Worm (Caenorhabditis elegans) whole organism, young adult: ENCODE data around the gene sna-3.

Source experiments
- B0035.1 ChIP-seq: sonication (generic microtip); optimal IDR thresholded peaks from 2 replicates; lab custom pipeline; 2016; ENCODE audit warnings: missing genetic modification characterization, mild to moderate bottlenecking, missing compliant biosample characterization, missing genotype, missing genetic modification reagents
- B0336.3 ChIP-seq: fragments of 200-800 bp; sonication (Bioruptor generic); IDR thresholded peaks from 2 replicates; pipeline ENCODE4 v1.3.6; 2022; ENCODE audit warnings: missing genetic modification characterization, missing compliant biosample characterization
- C06A6.2 ChIP-seq: fragments of 200-800 bp; sonication (Bioruptor generic); conservative IDR thresholded peaks from 2 replicates; pipeline ENCODE4 v1.3.6; 2022; ENCODE audit warnings: missing genetic modification characterization, missing compliant biosample characterization
- C17E4.6 ChIP-seq: fragments of 200-800 bp; sonication (Bioruptor generic); IDR thresholded peaks from 2 replicates; pipeline ENCODE4 v1.3.6; 2022; ENCODE audit warnings: missing genetic modification reagents, missing genetic modification characterization, missing compliant biosample characterization
- D2030.7 ChIP-seq: fragments of 200-800 bp; sonication (Bioruptor generic); IDR thresholded peaks from 2 replicates; pipeline ENCODE4 v1.3.6; 2022; ENCODE audit warnings: missing genetic modification reagents, missing genetic modification characterization, missing compliant biosample characterization
- F10E7.11 ChIP-seq: sonication (generic microtip); optimal IDR thresholded peaks from 2 replicates; lab custom pipeline; 2017; ENCODE audit warnings: mild to moderate bottlenecking, missing genetic modification characterization, moderate library complexity, missing compliant biosample characterization
- F49E8.2 ChIP-seq: sonication (generic microtip); optimal IDR thresholded peaks from 3 replicates; lab custom pipeline; 2017; ENCODE audit warnings: missing genetic modification characterization, mild to moderate bottlenecking, missing compliant biosample characterization, antibody characterized with exemption, moderate library complexity; ENCODE audit not compliant: insufficient read depth
- Y53G8AR.9 ChIP-seq: fragments of 200-800 bp; sonication (Bioruptor generic); conservative IDR thresholded peaks from 2 replicates; pipeline ENCODE4 v1.3.6; 2022; ENCODE audit warnings: missing genetic modification reagents, missing genetic modification characterization, missing compliant biosample characterization
- Y79H2A.3 ChIP-seq: fragments of 200-800 bp; sonication (Bioruptor generic); conservative IDR thresholded peaks from 2 replicates; pipeline ENCODE4 v1.3.6; 2022; ENCODE audit warnings: missing genetic modification reagents, missing genetic modification characterization, missing compliant biosample characterization
- Y95B8A.8 ChIP-seq: fragments of 200-800 bp; sonication (Bioruptor generic); IDR thresholded peaks from 2 replicates; pipeline ENCODE4 v1.3.6; 2022; ENCODE audit warnings: missing genetic modification reagents, missing genetic modification characterization, missing compliant biosample characterization
- aptf-2 ChIP-seq: fragments of 200-800 bp; sonication (Bioruptor generic); conservative IDR thresholded peaks from 2 replicates; pipeline ENCODE4 v1.3.6; 2022; ENCODE audit warnings: missing genetic modification reagents, missing genetic modification characterization, missing compliant biosample characterization
- attf-6 ChIP-seq: fragments of 200-800 bp; sonication (Bioruptor generic); IDR thresholded peaks from 2 replicates; pipeline ENCODE4 v1.3.6; 2022; ENCODE audit warnings: missing genetic modification reagents, missing genetic modification characterization, missing compliant biosample characterization
- bed-1 ChIP-seq: fragments of 200-800 bp; sonication (Bioruptor generic); IDR thresholded peaks from 2 replicates; pipeline ENCODE4 v1.3.6; 2022; ENCODE audit warnings: missing genetic modification reagents, missing genetic modification characterization, missing compliant biosample characterization
- bed-2 ChIP-seq: fragments of 200-800 bp; sonication (Bioruptor generic); IDR thresholded peaks from 2 replicates; pipeline ENCODE4 v1.3.6; 2022; ENCODE audit warnings: missing genetic modification reagents, missing genetic modification characterization, missing compliant biosample characterization
- cebp-1 ChIP-seq, 2 experiments: fragments of 200-800 bp in 1 of 2; sonication (Bioruptor generic) in 1 of 2; sonication (generic microtip) in 1 of 2; IDR thresholded peaks in 1 of 2; optimal IDR thresholded peaks in 1 of 2; 2 replicates each; pipeline versions ENCODE4 v1.3.6 to Lab custom; 2017 to 2022; ENCODE audit warnings: missing compliant biosample characterization in 2 of 2, missing genetic modification characterization in 2 of 2, mild to moderate bottlenecking in 1 of 2, missing genetic modification reagents in 1 of 2, moderate library complexity in 1 of 2
- ceh-100 ChIP-seq: fragments of 200-800 bp; sonication (Bioruptor generic); IDR thresholded peaks from 2 replicates; pipeline ENCODE4 v1.3.6; 2022; ENCODE audit warnings: missing genetic modification reagents, missing genetic modification characterization, missing compliant biosample characterization
- ceh-91 ChIP-seq: fragments of 200-800 bp; sonication (Bioruptor generic); IDR thresholded peaks from 2 replicates; pipeline ENCODE4 v1.3.6; 2022; ENCODE audit warnings: missing genetic modification reagents, missing genetic modification characterization, missing compliant biosample characterization
- chd-7 ChIP-seq: sonication (generic microtip); optimal IDR thresholded peaks from 2 replicates; lab custom pipeline; 2016; ENCODE audit warnings: mild to moderate bottlenecking, missing genetic modification characterization, moderate library complexity, missing compliant biosample characterization
- die-1 ChIP-seq: sonication (generic microtip); optimal IDR thresholded peaks from 2 replicates; lab custom pipeline; 2016; ENCODE audit warnings: missing genotype, mild to moderate bottlenecking, missing genetic modification characterization, missing compliant biosample characterization
- efl-1 ChIP-seq: fragments of 150-350 bp; optimal IDR thresholded peaks from 2 replicates; lab custom pipeline; 2014; ENCODE audit warnings: missing biosample characterization, missing genetic modification reagents, missing genetic modification characterization
- ets-4 ChIP-seq: fragments of 200-800 bp; sonication (Bioruptor generic); optimal IDR thresholded peaks from 2 replicates; lab custom pipeline; 2018; ENCODE audit warnings: mild to moderate bottlenecking, missing genetic modification characterization, missing compliant biosample characterization
- fkh-3 ChIP-seq: sonication (generic microtip); optimal IDR thresholded peaks from 2 replicates; lab custom pipeline; 2016; ENCODE audit warnings: mild to moderate bottlenecking, missing genetic modification characterization, missing compliant biosample characterization
- him-1 ChIP-seq: sonication (generic microtip); optimal IDR thresholded peaks from 2 replicates; lab custom pipeline; 2016; ENCODE audit warnings: missing genotype, missing genetic modification reagents, missing genetic modification characterization, missing compliant biosample characterization
- hmg-1.2 ChIP-seq: fragments of 200-800 bp; sonication (Bioruptor generic); IDR thresholded peaks from 2 replicates; pipeline ENCODE4 v1.3.6; 2022; ENCODE audit warnings: missing genetic modification reagents, missing genetic modification characterization, missing compliant biosample characterization
- hsf-1 ChIP-seq: fragments of 200-800 bp; sonication (Bioruptor generic); IDR thresholded peaks from 2 replicates; pipeline ENCODE4 v1.3.6; 2022; ENCODE audit warnings: missing genetic modification reagents, missing genetic modification characterization, missing compliant biosample characterization
- lin-26 ChIP-seq: fragments of 200-800 bp; sonication (Bioruptor generic); IDR thresholded peaks from 2 replicates; pipeline ENCODE4 v1.3.6; 2022; ENCODE audit warnings: missing genetic modification reagents, missing genetic modification characterization, missing compliant biosample characterization
- lin-35 ChIP-seq, 3 experiments: fragments of 150-350 bp in 2 of 3; sonication (generic microtip) in 1 of 3; optimal IDR thresholded peaks; 2 replicates each; lab custom pipeline; 2014 to 2018; ENCODE audit warnings: missing biosample characterization in 3 of 3, missing genetic modification characterization in 3 of 3, missing genetic modification reagents in 3 of 3
- lin-54 ChIP-seq: fragments of 200-800 bp; sonication (Bioruptor generic); optimal IDR thresholded peaks from 2 replicates; lab custom pipeline; 2018; ENCODE audit warnings: mild to moderate bottlenecking, missing genetic modification characterization, missing compliant biosample characterization
- lsl-1 ChIP-seq: fragments of 200-800 bp; sonication (Bioruptor generic); optimal IDR thresholded peaks from 2 replicates; lab custom pipeline; 2018; ENCODE audit warnings: mild to moderate bottlenecking, missing genetic modification characterization, moderate library complexity, missing compliant biosample characterization
- lsy-27 ChIP-seq: sonication (generic microtip); optimal IDR thresholded peaks from 2 replicates; lab custom pipeline; 2017; ENCODE audit warnings: missing genetic modification characterization, mild to moderate bottlenecking, missing compliant biosample characterization, antibody characterized with exemption, missing genotype, borderline replicate concordance; ENCODE audit not compliant: insufficient read depth
- madf-10 ChIP-seq: sonication (generic microtip); optimal IDR thresholded peaks from 2 replicates; lab custom pipeline; 2016; ENCODE audit warnings: mild to moderate bottlenecking, missing genetic modification characterization, missing compliant biosample characterization
- nfya-1 ChIP-seq: sonication (generic microtip); optimal IDR thresholded peaks from 2 replicates; lab custom pipeline; 2017; ENCODE audit warnings: antibody characterized with exemption, missing compliant biosample characterization, missing genetic modification characterization, borderline replicate concordance; ENCODE audit not compliant: insufficient read depth
- nfyb-1 ChIP-seq: fragments of 200-800 bp; sonication (Bioruptor generic); IDR thresholded peaks from 2 replicates; pipeline ENCODE4 v1.3.6; 2022; ENCODE audit warnings: missing genetic modification reagents, missing genetic modification characterization, missing compliant biosample characterization
- sea-2 ChIP-seq: fragments of 200-800 bp; sonication (Bioruptor generic); IDR thresholded peaks from 2 replicates; pipeline ENCODE4 v1.3.6; 2022; ENCODE audit warnings: missing genetic modification characterization, missing compliant biosample characterization
- snpc-1.1 ChIP-seq: sonication (generic microtip); optimal IDR thresholded peaks from 2 replicates; lab custom pipeline; 2017; ENCODE audit warnings: missing genetic modification characterization, mild to moderate bottlenecking, missing compliant biosample characterization, antibody characterized with exemption, moderate library complexity, missing genotype, missing genetic modification reagents; ENCODE audit not compliant: insufficient read depth
- snpc-3.4 ChIP-seq: sonication (generic microtip); optimal IDR thresholded peaks from 2 replicates; lab custom pipeline; 2017; ENCODE audit warnings: missing genetic modification characterization, mild to moderate bottlenecking, missing compliant biosample characterization, antibody characterized with exemption, moderate library complexity, missing genotype, missing genetic modification reagents
- snpc-4 ChIP-seq, 5 experiments: fragments of 150-350 bp in 1 of 5; sonication (generic microtip) in 4 of 5; optimal IDR thresholded peaks; 2 replicates each; lab custom pipeline; 2014 to 2018; ENCODE audit warnings: missing genetic modification characterization in 5 of 5, missing biosample characterization in 3 of 5, antibody characterized with exemption in 2 of 5, mild to moderate bottlenecking in 2 of 5, missing compliant biosample characterization in 2 of 5, missing genotype in 2 of 5, moderate library complexity in 2 of 5, missing genetic modification reagents in 1 of 5
- tbp1 ChIP-seq: fragments of 200-800 bp; sonication (Bioruptor generic); optimal IDR thresholded peaks from 2 replicates; lab custom pipeline; 2018; ENCODE audit warnings: mild to moderate bottlenecking, missing genetic modification characterization, missing compliant biosample characterization
- tbx-9 ChIP-seq: sonication (generic microtip); optimal IDR thresholded peaks from 2 replicates; lab custom pipeline; 2016; ENCODE audit warnings: borderline replicate concordance, missing genetic modification characterization, inconsistent platforms, missing compliant biosample characterization
- tlf-1 ChIP-seq: fragments of 200-800 bp; sonication (Bioruptor generic); optimal IDR thresholded peaks from 2 replicates; lab custom pipeline; 2018; ENCODE audit warnings: mild to moderate bottlenecking, missing genetic modification characterization, missing compliant biosample characterization
- unc-130 ChIP-seq: sonication (generic microtip); optimal IDR thresholded peaks from 2 replicates; lab custom pipeline; 2016; ENCODE audit warnings: missing genetic modification reagents, missing genetic modification characterization, missing compliant biosample characterization
- zfh-2 ChIP-seq: fragments of 200-800 bp; sonication (Bioruptor generic); conservative IDR thresholded peaks from 2 replicates; pipeline ENCODE4 v1.3.6; 2022; ENCODE audit warnings: missing genetic modification reagents, missing genetic modification characterization, missing compliant biosample characterization
- ztf-18 ChIP-seq: sonication (generic microtip); optimal IDR thresholded peaks from 2 replicates; lab custom pipeline; 2016; ENCODE audit warnings: missing genotype, mild to moderate bottlenecking, missing genetic modification characterization, missing compliant biosample characterization
- ztf-6 ChIP-seq: fragments of 200-800 bp; sonication (Bioruptor generic); IDR thresholded peaks from 2 replicates; pipeline ENCODE4 v1.3.6; 2022; ENCODE audit warnings: missing genetic modification reagents, missing genetic modification characterization, missing compliant biosample characterization

sna-3 gene

ce11 chrIII:6207046-6207445 lies 1.0 kb upstream of the sna-3 start (continued):
- TF ChIP-seq madf-10 (tag; lab: Kevin White, UChicago) (no peak), zfh-2 (peak; percentile 49), sea-2 (GFP tag; lab: Robert Waterston, UW) (no peak), bed-1 (GFP tag; lab: Robert Waterston, UW) (no peak), fkh-3 (tag; lab: Kevin White, UChicago) (no peak), efl-1 (no peak), lsy-27 (tag; lab: Kevin White, UChicago) (no peak), ets-4 (GFP tag; lab: Kevin White, UChicago) (no peak), ceh-100 (GFP tag; lab: Robert Waterston, UW) (no peak)

- TF ChIP-seq nfyb-1: no peak
- TF ChIP-seq B0336.3 (GFP tag; lab: Robert Waterston, UW): peak; percentile 73
- peak; percentile 46 for TF ChIP-seq lin-54 (GFP tag; lab: Kevin White, UChicago)
- TF ChIP-seq cebp-1 (GFP tag; IDR thresholded peaks at IDR 0.05; lab: Robert Waterston, UW): no peak
- peak; percentile 8 for TF ChIP-seq cebp-1 (tag; optimal IDR thresholded peaks at IDR 0.05; lab: Kevin White, UChicago)
- peak; percentile 81 for TF ChIP-seq hsf-1 (GFP tag; lab: Robert Waterston, UW)
- TF ChIP-seq unc-130 (GFP tag; lab: Kevin White, UChicago): peak; percentile 48
- TF ChIP-seq sea-2 (GFP tag; lab: Robert Waterston, UW): no peak
- no peak for TF ChIP-seq chd-7
- TF ChIP-seq C06A6.2 (GFP tag; lab: Robert Waterston, UW): no peak
- TF ChIP-seq tbp1 (GFP tag; lab: Kevin White, UChicago): peak; percentile 6
- no peak for TF ChIP-seq snpc-4 (GFP tag; optimal IDR thresholded peaks at IDR 0.05; lab: Kevin White, UChicago)
- peak in 2 of 4 experiments; percentile 4 to 32 for TF ChIP-seq snpc-4 (tag; optimal IDR thresholded peaks at IDR 0.05; lab: Kevin White, UChicago)
- TF ChIP-seq die-1 (tag; lab: Kevin White, UChicago): peak; percentile 7
- no peak for TF ChIP-seq aptf-2 (GFP tag; lab: Robert Waterston, UW)
- TF ChIP-seq him-1: peak; percentile 72
- peak; percentile 12 for TF ChIP-seq ztf-18 (tag; lab: Kevin White, UChicago)
- peak; percentile 34 for TF ChIP-seq hmg-1.2 (GFP tag; lab: Robert Waterston, UW)
- peak; percentile 9 for TF ChIP-seq efl-1
- no peak for TF ChIP-seq nfya-1
- peak; percentile 68 for TF ChIP-seq lin-26
- TF ChIP-seq tbx-9 (tag; lab: Kevin White, UChicago): no peak
- no peak for TF ChIP-seq fkh-3 (tag; lab: Kevin White, UChicago)
- TF ChIP-seq C17E4.6: peak; percentile 60
- TF ChIP-seq Y95B8A.8: peak; percentile 57; the same call in 1 of the 2 replicates
- no peak for TF ChIP-seq lin-35 (GFP tag; optimal IDR thresholded peaks at IDR 0.05; lab: Kevin White, UChicago)
- peak; percentile 66; the same call in 1 of the 2 replicates for TF ChIP-seq Y53G8AR.9 (GFP tag; lab: Robert Waterston, UW)
- TF ChIP-seq ceh-91 (GFP tag; lab: Robert Waterston, UW): 0 out of 2 replicates have a peak, but pooled peaks have one; percentile 14
- peak; percentile 68; the same call in 1 of the 2 replicates for TF ChIP-seq attf-6
- peak; percentile 85 for TF ChIP-seq Y79H2A.3 (GFP tag; lab: Robert Waterston, UW)
- peak; percentile 14 for TF ChIP-seq tlf-1 (GFP tag; lab: Kevin White, UChicago)
- TF ChIP-seq F49E8.2 (tag; lab: Kevin White, UChicago): peak; percentile 85
- no peak for TF ChIP-seq bed-1 (GFP tag; lab: Robert Waterston, UW)
- TF ChIP-seq snpc-3.4 (tag; lab: Kevin White, UChicago): peak; percentile 19
- no peak for TF ChIP-seq bed-2 (GFP tag; lab: Robert Waterston, UW)
- TF ChIP-seq snpc-1.1 (tag; lab: Kevin White, UChicago): peak; percentile 56
- no peak for TF ChIP-seq ztf-6 (GFP tag; lab: Robert Waterston, UW)
- no peak for TF ChIP-seq B0035.1 (tag; lab: Kevin White, UChicago)
- TF ChIP-seq F10E7.11 (tag; lab: Kevin White, UChicago): no peak
- TF ChIP-seq D2030.7 (GFP tag; lab: Robert Waterston, UW): peak; percentile 25; the same call in 1 of the 2 replicates
- peak; percentile 49 for TF ChIP-seq lsl-1 (GFP tag; lab: Kevin White, UChicago)
These were observed 3.6 kb downstream of the sna-3 start for ce11 chrIII:6202440-6202839.
